Worm (Caenorhabditis elegans) whole organism, young adult: ENCODE results near the gene C30G12.4.

Experiments used
- F23B12.7 ChIP-seq: sonication (generic microtip); optimal IDR thresholded peaks from 2 replicates; lab custom pipeline; 2017; ENCODE audit warnings: missing genetic modification characterization, mild to moderate bottlenecking, missing compliant biosample characterization, antibody characterized with exemption, moderate library complexity; ENCODE audit not compliant: insufficient read depth
- F57C9.4 ChIP-seq: sonication (generic microtip); optimal IDR thresholded peaks from 2 replicates; lab custom pipeline; 2017; ENCODE audit warnings: mild to moderate bottlenecking, missing genetic modification characterization, missing compliant biosample characterization
- T26A5.8 ChIP-seq: sonication (generic microtip); optimal IDR thresholded peaks from 2 replicates; lab custom pipeline; 2016; ENCODE audit warnings: missing genetic modification characterization, missing compliant biosample characterization
- Y53F4B.3 ChIP-seq: fragments of 200-800 bp; sonication (Bioruptor generic); IDR thresholded peaks from 2 replicates; pipeline ENCODE4 v1.3.6; 2022; ENCODE audit warnings: missing genetic modification reagents, missing genetic modification characterization, missing compliant biosample characterization
- Y56A3A.18 ChIP-seq: fragments of 200-800 bp; sonication (Bioruptor generic); IDR thresholded peaks from 2 replicates; pipeline ENCODE4 v1.3.6; 2022; ENCODE audit warnings: missing genetic modification reagents, missing genetic modification characterization, missing compliant biosample characterization
- Y67H2A.10 ChIP-seq: fragments of 200-800 bp; sonication (Bioruptor generic); conservative IDR thresholded peaks from 2 replicates; pipeline ENCODE4 v1.3.6; 2022; ENCODE audit warnings: missing genetic modification reagents, missing genetic modification characterization, missing compliant biosample characterization
- ama-1 ChIP-seq, 3 experiments: fragments of 150-350 bp in 1 of 3; sonication (generic microtip) in 2 of 3; optimal IDR thresholded peaks; 2 replicates each; lab custom pipeline; 2014 to 2018; ENCODE audit warnings: missing biosample characterization in 2 of 3, missing genetic modification characterization in 2 of 3, missing genetic modification reagents in 2 of 3
- aptf-2 ChIP-seq: fragments of 200-800 bp; sonication (Bioruptor generic); conservative IDR thresholded peaks from 2 replicates; pipeline ENCODE4 v1.3.6; 2022; ENCODE audit warnings: missing genetic modification reagents, missing genetic modification characterization, missing compliant biosample characterization
- aptf-3 ChIP-seq: fragments of 200-800 bp; sonication (Bioruptor generic); IDR thresholded peaks from 2 replicates; pipeline ENCODE4 v1.3.6; 2022; ENCODE audit warnings: missing genetic modification characterization, missing compliant biosample characterization
- ceh-100 ChIP-seq: fragments of 200-800 bp; sonication (Bioruptor generic); IDR thresholded peaks from 2 replicates; pipeline ENCODE4 v1.3.6; 2022; ENCODE audit warnings: missing genetic modification reagents, missing genetic modification characterization, missing compliant biosample characterization
- chd-7 ChIP-seq: sonication (generic microtip); optimal IDR thresholded peaks from 2 replicates; lab custom pipeline; 2016; ENCODE audit warnings: mild to moderate bottlenecking, missing genetic modification characterization, moderate library complexity, missing compliant biosample characterization
- efl-1 ChIP-seq: fragments of 150-350 bp; optimal IDR thresholded peaks from 2 replicates; lab custom pipeline; 2014; ENCODE audit warnings: missing biosample characterization, missing genetic modification reagents, missing genetic modification characterization
- hmg-1.2 ChIP-seq: fragments of 200-800 bp; sonication (Bioruptor generic); IDR thresholded peaks from 2 replicates; pipeline ENCODE4 v1.3.6; 2022; ENCODE audit warnings: missing genetic modification reagents, missing genetic modification characterization, missing compliant biosample characterization
- hsf-1 ChIP-seq: fragments of 200-800 bp; sonication (Bioruptor generic); IDR thresholded peaks from 2 replicates; pipeline ENCODE4 v1.3.6; 2022; ENCODE audit warnings: missing genetic modification reagents, missing genetic modification characterization, missing compliant biosample characterization
- lag-1 ChIP-seq: fragments of 200-800 bp; sonication (Bioruptor generic); IDR thresholded peaks from 2 replicates; pipeline ENCODE4 v1.3.6; 2022; ENCODE audit warnings: missing genetic modification reagents, missing genetic modification characterization, missing compliant biosample characterization
- let-607 ChIP-seq, 2 experiments: fragments of 200-800 bp in 1 of 2; sonication (Bioruptor generic) in 1 of 2; sonication (generic microtip) in 1 of 2; optimal IDR thresholded peaks; 2 replicates each; lab custom pipeline; 2016 to 2018; ENCODE audit warnings: mild to moderate bottlenecking in 2 of 2, missing compliant biosample characterization in 2 of 2, missing genetic modification characterization in 2 of 2, moderate library complexity in 2 of 2, missing genotype in 1 of 2
- lir-1 ChIP-seq: fragments of 200-800 bp; sonication (Bioruptor generic); conservative IDR thresholded peaks from 2 replicates; pipeline ENCODE4 v1.3.6; 2022; ENCODE audit warnings: missing genetic modification reagents, missing genetic modification characterization, missing compliant biosample characterization
- madf-3 ChIP-seq: fragments of 200-800 bp; sonication (Bioruptor generic); IDR thresholded peaks from 2 replicates; pipeline ENCODE4 v1.3.6; 2022; ENCODE audit warnings: missing genetic modification reagents, missing genetic modification characterization, missing compliant biosample characterization
- madf-6 ChIP-seq: fragments of 200-800 bp; sonication (Bioruptor generic); IDR thresholded peaks from 2 replicates; pipeline ENCODE4 v1.3.6; 2022; ENCODE audit warnings: missing genetic modification reagents, missing genetic modification characterization, missing compliant biosample characterization
- madf-8 ChIP-seq: fragments of 200-800 bp; sonication (Bioruptor generic); conservative IDR thresholded peaks from 2 replicates; pipeline ENCODE4 v1.3.6; 2022; ENCODE audit warnings: missing genetic modification reagents, missing genetic modification characterization, missing compliant biosample characterization
- mes-4 ChIP-seq: sonication (generic microtip); optimal IDR thresholded peaks from 2 replicates; lab custom pipeline; 2016; ENCODE audit warnings: missing genotype, missing genetic modification characterization, missing compliant biosample characterization
- mxl-1 ChIP-seq: sonication (generic microtip); optimal IDR thresholded peaks from 2 replicates; lab custom pipeline; 2016; ENCODE audit warnings: missing genetic modification characterization, missing compliant biosample characterization
- nhr-80 ChIP-seq: sonication (generic microtip); optimal IDR thresholded peaks from 2 replicates; lab custom pipeline; 2016; ENCODE audit warnings: missing genetic modification characterization, missing compliant biosample characterization
- pha-4 ChIP-seq: fragments of 150-350 bp; sonication (generic microtip); optimal IDR thresholded peaks from 2 replicates; lab custom pipeline; 2014; ENCODE audit warnings: missing biosample characterization, missing genetic modification reagents, missing genetic modification characterization
- snpc-1.1 ChIP-seq: sonication (generic microtip); optimal IDR thresholded peaks from 2 replicates; lab custom pipeline; 2017; ENCODE audit warnings: missing genetic modification characterization, mild to moderate bottlenecking, missing compliant biosample characterization, antibody characterized with exemption, moderate library complexity, missing genotype, missing genetic modification reagents; ENCODE audit not compliant: insufficient read depth
- tlf-1 ChIP-seq: fragments of 200-800 bp; sonication (Bioruptor generic); optimal IDR thresholded peaks from 2 replicates; lab custom pipeline; 2018; ENCODE audit warnings: mild to moderate bottlenecking, missing genetic modification characterization, missing compliant biosample characterization
- zfh-2 ChIP-seq: fragments of 200-800 bp; sonication (Bioruptor generic); conservative IDR thresholded peaks from 2 replicates; pipeline ENCODE4 v1.3.6; 2022; ENCODE audit warnings: missing genetic modification reagents, missing genetic modification characterization, missing compliant biosample characterization
- ztf-18 ChIP-seq: sonication (generic microtip); optimal IDR thresholded peaks from 2 replicates; lab custom pipeline; 2016; ENCODE audit warnings: missing genotype, mild to moderate bottlenecking, missing genetic modification characterization, missing compliant biosample characterization
- ztf-22 ChIP-seq: fragments of 200-800 bp; sonication (Bioruptor generic); optimal IDR thresholded peaks from 2 replicates; lab custom pipeline; 2018; ENCODE audit warnings: mild to moderate bottlenecking, missing genetic modification characterization, moderate library complexity, missing compliant biosample characterization
- ztf-25 ChIP-seq: fragments of 200-800 bp; sonication (Bioruptor generic); IDR thresholded peaks from 2 replicates; pipeline ENCODE4 v1.3.6; 2022; ENCODE audit warnings: missing genetic modification reagents, missing genetic modification characterization, missing compliant biosample characterization
- ztf-26 ChIP-seq: sonication (generic microtip); optimal IDR thresholded peaks from 2 replicates; lab custom pipeline; 2017; ENCODE audit warnings: missing genetic modification characterization, missing compliant biosample characterization
- ztf-3 ChIP-seq: fragments of 200-800 bp; sonication (Bioruptor generic); optimal IDR thresholded peaks from 2 replicates; lab custom pipeline; 2018; ENCODE audit warnings: mild to moderate bottlenecking, missing genetic modification characterization, missing compliant biosample characterization

C30G12.4 gene

DNA sequence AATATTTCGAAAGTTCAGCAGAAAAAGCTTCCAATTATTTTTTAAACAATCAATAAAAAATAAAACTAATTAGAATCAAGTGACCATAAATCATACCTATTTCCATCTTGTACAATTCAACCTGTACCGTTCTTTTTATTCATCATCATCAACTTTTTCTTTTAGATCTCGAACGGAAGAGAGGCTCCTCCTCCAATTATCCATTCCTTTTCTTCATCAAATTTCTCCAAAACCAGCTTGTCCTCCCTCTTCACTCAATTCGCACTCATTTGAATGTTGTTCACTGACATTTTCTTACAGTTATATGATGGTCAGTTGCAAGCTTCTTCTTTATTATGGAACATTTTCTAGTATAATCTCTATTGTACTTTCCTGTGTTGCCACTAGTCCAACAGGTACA lies at the start of gene C30G12.4:
Gene C30G12.4, plus strand, starts transcription at position 301 of the 400 bp plus-strand sequence.
- TF ChIP-seq ztf-22 (GFP tag; lab: Kevin White, UChicago) (no peak), mes-4 (no peak)

- TF ChIP-seq Y56A3A.18 (GFP tag; lab: Robert Waterston, UW) (no peak), T26A5.8 (tag; lab: Kevin White, UChicago) (no peak), let-607 (tag; optimal IDR thresholded peaks at IDR 0.05; lab: Kevin White, UChicago) (no peak), Y67H2A.10 (GFP tag; lab: Robert Waterston, UW) (no peak)
Observed at ce11 chrII:7217047-7217446, 44.9 kb upstream of the C30G12.4 start, which contains the start of gene E04F6.10. Gene E04F6.10 (minus strand): TSS chrII:7217147.

DNA sequence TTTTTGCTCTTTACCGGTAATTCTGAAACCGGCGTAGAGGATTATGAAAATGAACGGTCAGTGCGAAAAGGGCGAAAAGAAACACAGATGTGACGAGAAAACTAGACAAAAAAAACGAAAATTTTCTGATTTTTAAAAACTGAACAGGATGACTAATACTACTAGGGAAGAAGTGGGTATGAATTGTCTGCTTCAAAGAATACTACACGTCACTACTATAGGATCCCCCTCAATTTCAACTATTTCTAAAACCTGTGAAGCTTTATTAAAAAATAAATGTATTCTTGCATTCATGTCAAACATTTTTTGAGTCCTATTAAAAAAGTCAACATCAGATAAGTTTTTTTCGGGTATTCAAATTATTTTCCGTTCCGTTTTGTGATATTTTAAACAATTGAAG lies 37.9 kb upstream of the C30G12.4 start:
- TF ChIP-seq pha-4 (tag; lab: Kevin White, UChicago) (no peak), lag-1 (GFP tag; lab: Robert Waterston, UW) (no peak), tlf-1 (GFP tag; lab: Kevin White, UChicago) (no peak)

DNA sequence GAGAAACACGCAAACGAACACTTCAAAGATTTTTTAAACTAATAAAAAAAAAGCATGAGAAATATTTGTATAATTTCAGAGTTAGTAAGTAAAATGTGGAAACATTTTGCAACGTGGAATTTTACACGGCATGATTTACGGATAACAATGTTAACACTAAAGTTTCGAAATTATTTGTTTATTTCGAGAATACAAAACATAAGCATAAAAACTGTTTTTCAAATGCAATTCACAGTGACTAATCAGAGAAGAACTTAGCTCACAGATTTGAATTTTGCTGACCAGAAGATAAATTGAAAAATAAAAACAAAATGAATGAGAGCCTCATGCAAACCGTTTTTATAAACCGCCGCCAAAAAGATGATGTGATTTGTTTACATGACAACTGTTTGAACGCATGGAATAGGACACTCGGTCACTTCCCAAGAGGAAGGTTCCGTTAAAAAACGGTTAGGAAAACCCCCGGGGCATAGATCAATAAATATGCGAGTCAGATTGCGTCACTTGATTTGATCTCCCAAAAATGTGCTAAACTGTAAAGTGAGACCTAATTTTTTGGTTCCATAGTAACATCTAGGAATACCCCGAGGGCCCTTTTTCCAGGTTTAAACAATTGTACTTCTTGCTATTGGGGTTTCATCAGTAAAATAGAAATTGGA lies 36.0 kb upstream of the C30G12.4 start, which contains the start of gene clh-3:
Gene clh-3, minus strand, starts transcription at position 51 of the 659 bp plus-strand sequence.
- peak; percentile 60 for TF ChIP-seq madf-6 (GFP tag; lab: Robert Waterston, UW)
- TF ChIP-seq ztf-18 = no peak
- no peak for TF ChIP-seq ceh-100
- peak; percentile 36 for TF ChIP-seq madf-8 (GFP tag; lab: Robert Waterston, UW)
- TF ChIP-seq hmg-1.2 = no peak
- no peak for TF ChIP-seq ztf-3
- TF ChIP-seq T26A5.8 (tag; lab: Kevin White, UChicago) = no peak
- TF ChIP-seq ztf-26 (tag; lab: Kevin White, UChicago) = no peak
- no peak for TF ChIP-seq aptf-3
- no peak for TF ChIP-seq hsf-1 (GFP tag; lab: Robert Waterston, UW)
- TF ChIP-seq efl-1 (GFP tag; lab: Kevin White, UChicago) = peak; percentile 61
- peak; percentile 99 for TF ChIP-seq aptf-2 (GFP tag; lab: Robert Waterston, UW)
- no peak for TF ChIP-seq F57C9.4 (tag; lab: Kevin White, UChicago)
- no peak for TF ChIP-seq madf-3 (GFP tag; lab: Robert Waterston, UW)
- TF ChIP-seq Y53F4B.3 = no peak
- no peak for TF ChIP-seq zfh-2
- TF ChIP-seq F23B12.7 (tag; lab: Kevin White, UChicago) = no peak
- TF ChIP-seq mxl-1 = no peak
- TF ChIP-seq snpc-1.1 (tag; lab: Kevin White, UChicago) = no peak
- no peak for TF ChIP-seq nhr-80 (tag; lab: Kevin White, UChicago)

- TF ChIP-seq madf-8 (GFP tag; lab: Robert Waterston, UW) (no peak), F23B12.7 (tag; lab: Kevin White, UChicago) (no peak), chd-7 (tag; lab: Kevin White, UChicago) (no peak), ztf-25 (GFP tag; lab: Robert Waterston, UW) (no peak), ama-1 (optimal IDR thresholded peaks at IDR 0.05; lab: Kevin White, UChicago) (peak; percentile 62), ama-1 (GFP tag; optimal IDR thresholded peaks at IDR 0.05; lab: Kevin White, UChicago) (no peak), hsf-1 (GFP tag; lab: Robert Waterston, UW) (0 out of 2 replicates have a peak, but pooled peaks have one; percentile 37), lir-1 (GFP tag; lab: Robert Waterston, UW) (no peak)
Observed at ce11 chrII:7228646-7229200, 33.2 kb upstream of the C30G12.4 start, which contains the start of gene F32A5.4. Gene F32A5.4 (plus strand): TSS chrII:7229150.
